Worm (Caenorhabditis elegans) whole organism, dauer: ENCODE results near the gene K06A4.6.

Experiments used
- unc-62 ChIP-seq: sonication (generic microtip); optimal IDR thresholded peaks from 2 replicates; lab custom pipeline; 2017; ENCODE audit warnings: missing biosample characterization, missing genetic modification reagents, missing genetic modification characterization

The K06A4.6 gene

DNA sequence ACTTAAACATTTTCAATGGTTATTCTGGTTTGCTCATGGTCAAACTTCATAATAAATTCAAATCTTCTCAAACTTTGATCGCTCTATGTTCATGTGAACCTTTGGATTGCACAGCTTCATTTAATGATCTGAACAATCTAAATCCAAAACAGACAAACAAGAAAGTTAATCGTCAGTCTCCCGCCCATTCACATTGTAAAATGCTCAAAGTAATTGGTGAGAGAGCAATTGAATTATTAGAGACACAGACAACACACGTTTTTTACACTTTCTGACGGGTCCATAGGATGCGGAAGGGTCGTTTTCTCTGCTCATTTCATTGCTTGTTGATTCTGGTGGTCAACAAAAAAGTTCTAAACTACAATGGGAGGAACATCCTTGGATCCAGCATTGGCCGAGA lies 16.3 kb upstream of the K06A4.6 start, which contains the start of gene gsnl-1:
Gene gsnl-1, plus strand, starts transcription at position 301 of the 400 bp plus-strand sequence.
- no peak for TF ChIP-seq unc-62

ce11 chrV:9492460-9492859 lies 12.0 kb upstream of the K06A4.6 start:
- TF ChIP-seq unc-62: no peak

DNA sequence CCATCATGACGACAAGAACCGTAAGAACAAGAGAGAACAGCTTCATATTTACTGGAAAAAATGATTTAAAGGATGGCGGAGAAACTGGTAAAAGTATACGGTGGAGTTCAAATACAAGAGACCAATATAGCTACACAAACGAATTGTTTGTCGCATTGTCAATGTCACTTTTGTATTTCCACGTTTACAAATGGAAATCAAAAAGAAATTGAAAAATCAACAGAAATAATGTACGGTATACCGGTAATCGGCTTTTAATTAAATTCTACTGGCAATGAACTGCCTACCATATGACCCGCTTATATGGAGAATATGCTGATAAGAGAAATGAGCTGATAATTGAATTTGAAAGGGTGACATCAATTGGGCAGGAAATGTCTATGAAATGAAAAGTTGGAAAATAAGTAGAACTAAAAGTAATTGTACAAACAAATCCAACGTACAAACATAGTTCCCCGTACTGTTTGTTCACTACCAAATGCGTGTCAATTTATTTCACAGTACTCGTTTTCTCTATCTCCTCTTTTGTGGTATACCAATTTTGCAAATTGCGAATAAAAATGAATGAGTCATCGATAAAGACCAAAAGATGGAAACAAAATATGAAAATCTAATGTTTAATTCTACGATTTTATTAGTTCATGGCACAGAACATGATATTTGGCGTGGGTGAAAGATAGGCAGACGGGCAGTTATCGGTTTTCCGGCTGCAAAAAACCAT lies 11.1 kb upstream of the K06A4.6 start, which contains the start of gene K06A4.7:
Gene K06A4.7, minus strand, starts transcription at position 51 of the 721 bp plus-strand sequence.
- no peak for TF ChIP-seq unc-62

ce11 chrV:9489411-9489810 lies 8.9 kb upstream of the K06A4.6 start, which contains the start of gene K06A4.10:
Gene K06A4.10, minus strand, starts transcription at chrV:9489800.
- TF ChIP-seq unc-62: no peak

ce11 chrV:9485508-9485907 lies 5.0 kb upstream of the K06A4.6 start:
- TF ChIP-seq unc-62: no peak

DNA sequence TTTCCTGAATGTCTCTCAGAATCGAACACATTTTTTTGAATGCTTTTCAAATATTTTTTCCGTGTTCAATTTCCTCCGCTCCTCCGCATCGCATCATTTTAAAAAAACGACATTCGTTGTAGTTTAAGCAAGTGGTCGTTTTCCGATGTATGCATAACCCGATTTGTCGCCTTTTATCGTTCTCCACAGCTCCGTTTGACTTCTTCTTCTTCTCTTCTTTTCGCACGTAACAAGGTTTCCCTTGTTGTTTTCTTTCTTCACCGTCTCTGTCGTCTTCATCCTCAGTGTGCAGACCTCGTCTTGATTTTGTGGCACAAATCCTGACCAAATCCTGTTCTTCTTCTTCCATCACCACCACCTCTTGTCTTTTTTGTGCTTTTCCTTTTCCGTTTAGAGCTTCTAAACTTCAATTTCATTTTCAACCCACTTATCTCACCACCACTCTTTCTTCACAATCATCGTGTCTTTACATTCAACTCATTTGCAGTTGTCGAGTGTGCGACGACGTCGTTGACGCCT lies 3.3 kb upstream of the K06A4.6 start, which contains the start of gene K06A4.2:
Gene K06A4.2, plus strand, starts transcription at position 469 of the 519 bp plus-strand sequence.
- no peak for TF ChIP-seq unc-62

- no peak for TF ChIP-seq unc-62
Observed at ce11 chrV:9477863-9478262, 2.6 kb downstream of the K06A4.6 start, which contains the start of gene nas-3. Gene nas-3, plus strand, starts transcription at chrV:9478163.

ce11 chrV:9473924-9474323 lies 6.5 kb downstream of the K06A4.6 start:
- TF ChIP-seq unc-62: no peak

ce11 chrV:9471675-9472074 lies 8.8 kb downstream of the K06A4.6 start, which contains the start of gene flp-6:
Gene flp-6, plus strand, starts transcription at chrV:9471975.
- no peak for TF ChIP-seq unc-62

DNA sequence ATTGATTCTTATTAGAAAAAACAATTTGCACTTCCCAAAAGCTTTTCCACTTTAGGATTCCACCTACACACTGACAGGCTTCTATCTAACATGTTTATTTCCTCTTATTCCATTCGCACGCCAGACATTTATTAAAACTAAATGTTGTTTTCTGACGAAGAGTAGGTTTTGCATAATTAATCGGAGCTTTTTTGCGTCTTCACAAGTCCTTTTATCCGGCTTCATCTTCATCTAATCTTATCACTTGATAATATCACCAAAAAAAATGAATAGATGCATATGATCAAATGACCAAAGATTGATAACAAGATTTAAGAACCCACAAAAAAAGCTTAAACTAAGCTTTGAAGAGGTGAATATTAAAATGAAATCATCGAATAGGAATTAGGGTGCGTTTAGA lies 14.9 kb downstream of the K06A4.6 start:
- no peak for TF ChIP-seq unc-62

- TF ChIP-seq unc-62: no peak
Observed at ce11 chrV:9462605-9463004, 17.9 kb downstream of the K06A4.6 start, which contains the start of gene F07D3.3. Gene F07D3.3, minus strand, starts transcription at chrV:9462705.

ce11 chrV:9457535-9457934 lies 22.9 kb downstream of the K06A4.6 start:
- TF ChIP-seq unc-62: no peak

DNA sequence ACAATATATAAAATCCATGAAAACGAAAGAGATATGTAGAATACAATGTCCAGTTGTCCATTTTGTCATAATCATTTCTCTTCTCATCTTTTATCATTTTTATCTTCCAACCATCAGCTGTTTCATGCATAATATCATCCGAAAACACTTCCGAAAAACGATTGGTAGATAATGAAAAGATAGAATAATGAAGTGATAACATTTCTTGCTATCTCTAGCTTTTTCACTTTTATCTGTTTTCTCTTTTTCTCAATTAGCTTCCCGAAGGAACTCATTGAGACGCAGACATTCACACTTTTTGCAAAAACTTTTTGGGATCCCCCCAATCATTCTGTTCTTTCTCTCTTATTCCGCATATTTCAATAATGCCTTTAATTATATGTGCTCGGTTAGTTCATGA lies 26.5 kb downstream of the K06A4.6 start:
- no peak for TF ChIP-seq unc-62

DNA sequence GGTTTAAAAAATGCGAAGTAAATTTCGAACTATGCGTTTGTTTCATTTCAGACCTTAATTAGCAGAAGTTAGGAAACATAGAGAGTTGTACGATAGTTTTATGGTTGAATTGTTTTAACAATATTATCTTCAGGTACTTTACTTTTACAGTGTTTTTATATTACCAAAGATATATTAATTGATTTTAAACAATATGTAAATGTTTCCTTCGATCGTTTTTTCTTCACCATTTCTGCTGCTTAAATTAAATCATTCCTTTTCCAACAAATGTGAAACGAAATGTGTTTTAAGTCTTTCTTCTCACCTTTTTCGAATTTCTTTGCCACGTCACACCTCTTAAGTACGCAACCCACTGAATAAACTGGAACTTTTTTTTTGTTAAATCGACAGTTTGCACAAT lies 27.1 kb downstream of the K06A4.6 start:
- no peak for TF ChIP-seq unc-62

DNA sequence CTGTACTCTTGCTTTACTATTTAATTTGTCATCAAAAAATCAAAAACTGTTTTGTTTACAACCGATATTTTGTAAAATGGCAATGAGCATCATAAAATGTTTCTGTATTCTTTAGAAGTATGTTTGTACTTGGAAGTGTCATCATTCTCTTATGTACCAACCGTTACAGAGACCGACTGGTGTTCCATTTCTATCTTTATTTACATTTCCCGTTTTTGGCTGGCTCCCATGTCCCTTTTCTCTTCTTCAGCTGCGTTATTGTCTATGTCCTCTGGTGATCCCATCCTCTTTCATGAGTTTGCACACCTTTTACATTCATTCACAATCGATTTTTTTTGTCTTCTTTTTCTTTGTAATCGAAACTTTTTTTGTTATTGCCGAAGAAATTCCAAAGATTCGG lies 29.0 kb downstream of the K06A4.6 start:
- no peak for TF ChIP-seq unc-62

- TF ChIP-seq unc-62: no peak
Observed at ce11 chrV:9444618-9445017, 35.8 kb downstream of the K06A4.6 start.

DNA sequence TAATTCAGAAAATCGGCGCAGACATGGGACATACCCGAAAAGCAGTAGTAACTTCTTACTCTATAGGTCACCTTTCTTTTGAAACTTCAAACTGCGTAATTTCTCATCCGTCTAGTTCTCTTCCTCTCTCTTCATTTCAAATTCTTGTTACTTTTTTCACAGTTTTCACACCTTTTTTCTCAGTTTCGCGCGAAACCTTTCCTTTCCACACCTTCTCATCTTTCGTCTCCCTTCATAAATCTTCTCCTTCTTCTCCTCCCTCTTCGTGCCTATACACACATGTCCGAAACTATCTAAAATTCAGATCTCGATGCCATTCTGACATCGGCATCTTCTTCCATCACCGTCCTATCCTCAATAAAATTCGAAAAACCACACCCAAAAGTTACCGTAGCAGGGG lies 36.7 kb downstream of the K06A4.6 start, which contains the start of gene wdr-62:
Gene wdr-62, plus strand, starts transcription at position 301 of the 400 bp plus-strand sequence.
- TF ChIP-seq unc-62: no peak

DNA sequence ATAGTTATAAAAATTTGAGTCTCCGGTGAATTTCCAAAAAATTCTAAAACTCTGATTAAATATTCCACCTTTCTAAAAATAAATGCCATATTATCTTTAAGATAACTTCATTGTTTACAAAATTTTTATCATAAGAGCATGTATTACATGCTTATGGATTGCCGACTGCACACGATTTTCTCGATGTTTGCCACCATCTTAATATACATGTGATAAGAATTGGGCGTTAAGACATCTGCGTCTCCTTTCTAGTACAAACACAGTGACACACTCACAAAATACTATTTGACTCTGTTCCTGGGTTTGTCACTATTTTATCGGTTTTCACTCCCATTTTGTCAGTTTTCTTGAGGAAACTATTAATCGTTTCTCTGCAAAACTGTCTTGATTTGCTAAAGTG lies 37.4 kb downstream of the K06A4.6 start:
- TF ChIP-seq unc-62: no peak
